Fruit fly (Drosophila melanogaster) whole organism, embryonic: ENCODE data around the gene CG33124.

Source experiments
- Asciz ChIP-seq: fragments of 200-800 bp; sonication (Bioruptor generic); optimal IDR thresholded peaks from 2 replicates; lab custom pipeline; 2017; ENCODE audit warnings: missing biosample characterization, mild to moderate bottlenecking, missing genetic modification characterization, missing genetic modification reagents
- Bdp1 ChIP-seq: fragments of 200-800 bp; sonication (Bioruptor generic); optimal IDR thresholded peaks from 3 replicates; lab custom pipeline; 2016; ENCODE audit warnings: missing biosample characterization, missing genetic modification characterization
- CG11085 ChIP-seq: fragments of 200-800 bp; sonication (Bioruptor generic); IDR thresholded peaks from 2 replicates; pipeline ENCODE4 v1.3.6; 2022; ENCODE audit warnings: missing biosample characterization, missing genetic modification characterization
- CG13624 ChIP-seq: fragments of 200-800 bp; sonication (Bioruptor generic); optimal IDR thresholded peaks from 2 replicates; lab custom pipeline; 2016; ENCODE audit warnings: missing biosample characterization, missing genetic modification characterization
- CG15011 ChIP-seq: fragments of 200-800 bp; sonication (Bioruptor generic); optimal IDR thresholded peaks from 3 replicates; lab custom pipeline; 2018; ENCODE audit warnings: missing biosample characterization, mild to moderate bottlenecking, missing genetic modification characterization
- CG15696 ChIP-seq: fragments of 200-800 bp; sonication (Bioruptor generic); optimal IDR thresholded peaks from 2 replicates; lab custom pipeline; 2019; ENCODE audit warnings: missing biosample characterization, mild to moderate bottlenecking, missing genetic modification characterization, moderate library complexity
- CG17912 ChIP-seq: fragments of 200-800 bp; sonication (Bioruptor generic); optimal IDR thresholded peaks from 2 replicates; lab custom pipeline; 2018; ENCODE audit warnings: missing biosample characterization, mild to moderate bottlenecking, missing genetic modification characterization
- CG2202 ChIP-seq: fragments of 200-800 bp; sonication (Bioruptor generic); optimal IDR thresholded peaks from 2 replicates; lab custom pipeline; 2018; ENCODE audit warnings: missing biosample characterization, mild to moderate bottlenecking, missing genetic modification characterization
- CG2678 ChIP-seq: fragments of 200-800 bp; sonication (Bioruptor generic); optimal IDR thresholded peaks from 3 replicates; lab custom pipeline; 2019; ENCODE audit warnings: missing biosample characterization, mild to moderate bottlenecking, missing genetic modification characterization, moderate library complexity
- CG31441 ChIP-seq: fragments of 200-800 bp; sonication (Bioruptor generic); IDR thresholded peaks from 2 replicates; pipeline ENCODE4 v1.3.6; 2022; ENCODE audit warnings: missing biosample characterization, missing genetic modification characterization
- CG3407 ChIP-seq: fragments of 200-800 bp; sonication (Bioruptor generic); optimal IDR thresholded peaks from 2 replicates; lab custom pipeline; 2018; ENCODE audit warnings: missing biosample characterization, mild to moderate bottlenecking, missing genetic modification characterization
- CG42726 ChIP-seq: fragments of 200-800 bp; sonication (Bioruptor generic); IDR thresholded peaks from 2 replicates; pipeline ENCODE4 v1.3.6; 2022; ENCODE audit warnings: missing biosample characterization, missing genetic modification characterization; ENCODE audit not compliant: partially characterized antibody
- CG4282 ChIP-seq: fragments of 200-800 bp; sonication (Bioruptor generic); optimal IDR thresholded peaks from 2 replicates; lab custom pipeline; 2016; ENCODE audit warnings: missing biosample characterization, missing genetic modification characterization
- CG4404 ChIP-seq: fragments of 200-800 bp; sonication (Bioruptor generic); IDR thresholded peaks from 2 replicates; pipeline ENCODE4 v1.3.6; 2022; ENCODE audit warnings: missing biosample characterization, missing genetic modification characterization
- CG6765 ChIP-seq: fragments of 200-800 bp; sonication (Bioruptor generic); optimal IDR thresholded peaks from 3 replicates; lab custom pipeline; 2017; ENCODE audit warnings: missing biosample characterization, mild to moderate bottlenecking, missing genetic modification characterization
- CG6791 ChIP-seq: fragments of 200-800 bp; sonication (Bioruptor generic); IDR thresholded peaks from 3 replicates; pipeline ENCODE4 v1.3.6; 2022; ENCODE audit warnings: missing biosample characterization, missing genetic modification characterization; ENCODE audit not compliant: partially characterized antibody
- CG6854 ChIP-seq: fragments of 200-800 bp; sonication (Bioruptor generic); optimal IDR thresholded peaks from 3 replicates; lab custom pipeline; 2017; ENCODE audit warnings: missing biosample characterization, mild to moderate bottlenecking, missing genetic modification characterization
- CG7556 ChIP-seq: fragments of 200-800 bp; sonication (Bioruptor generic); optimal IDR thresholded peaks from 2 replicates; lab custom pipeline; 2017; ENCODE audit warnings: missing biosample characterization, mild to moderate bottlenecking, missing genetic modification characterization
- CG7987 ChIP-seq: fragments of 200-800 bp; sonication (Bioruptor generic); optimal IDR thresholded peaks from 2 replicates; lab custom pipeline; 2018; ENCODE audit warnings: missing biosample characterization, mild to moderate bottlenecking, missing genetic modification characterization, moderate library complexity
- CG8944 ChIP-seq: fragments of 200-800 bp; sonication (Bioruptor generic); optimal IDR thresholded peaks from 3 replicates; lab custom pipeline; 2016; ENCODE audit warnings: missing biosample characterization, missing genetic modification characterization
- CG9727 ChIP-seq: fragments of 200-800 bp; sonication (Bioruptor generic); optimal IDR thresholded peaks from 3 replicates; lab custom pipeline; 2017; ENCODE audit warnings: missing biosample characterization, mild to moderate bottlenecking, missing genetic modification characterization
- CrebB ChIP-seq: fragments of 200-800 bp; sonication (Bioruptor generic); optimal IDR thresholded peaks from 3 replicates; lab custom pipeline; 2018; ENCODE audit warnings: missing biosample characterization, mild to moderate bottlenecking, missing genetic modification characterization
- D19A ChIP-seq: fragments of 200-800 bp; optimal IDR thresholded peaks from 3 replicates; lab custom pipeline; 2019; ENCODE audit warnings: missing biosample characterization, mild to moderate bottlenecking, missing genetic modification characterization, moderate library complexity
- Eip74EF ChIP-seq, 2 experiments: fragments of 200-800 bp in 1 of 2; fragments of >200 bp in 1 of 2; sonication (Bioruptor generic) in 1 of 2; optimal IDR thresholded peaks; 2 replicates each; lab custom pipeline; 2017 to 2019; ENCODE audit warnings: missing biosample characterization in 2 of 2, missing genetic modification characterization in 2 of 2, mild to moderate bottlenecking in 1 of 2, moderate library complexity in 1 of 2
- HLHmδ ChIP-seq: fragments of 200-800 bp; sonication (Bioruptor generic); optimal IDR thresholded peaks from 2 replicates; lab custom pipeline; 2018; ENCODE audit warnings: missing biosample characterization, mild to moderate bottlenecking, missing genetic modification characterization, moderate library complexity
- Hmr ChIP-seq: fragments of 200-800 bp; sonication (Bioruptor generic); optimal IDR thresholded peaks from 3 replicates; lab custom pipeline; 2017; ENCODE audit warnings: mild to moderate bottlenecking, missing biosample characterization, missing genetic modification reagents, missing genetic modification characterization
- Med ChIP-seq: fragments of 200-800 bp; sonication (Bioruptor generic); peaks from one replicate; lab custom pipeline; 2016; ENCODE audit warnings: missing biosample characterization, missing genetic modification characterization, mild to moderate bottlenecking, inconsistent platforms, moderate library complexity
- Opbp ChIP-seq: fragments of 200-800 bp; sonication (Bioruptor generic); IDR thresholded peaks from 3 replicates; pipeline ENCODE4 v1.3.6; 2022; ENCODE audit warnings: missing biosample characterization, missing genetic modification characterization; ENCODE audit not compliant: partially characterized antibody
- Sry-β ChIP-seq: fragments of 200-800 bp; sonication (Bioruptor generic); optimal IDR thresholded peaks from 2 replicates; lab custom pipeline; 2018; ENCODE audit warnings: missing biosample characterization, mild to moderate bottlenecking, missing genetic modification characterization, moderate library complexity
- Trl ChIP-seq, 3 experiments: fragments of >200 bp in 2 of 3; fragments of 200-800 bp in 1 of 3; sonication (Bioruptor generic) in 1 of 3; optimal IDR thresholded peaks; 2 replicates in 1 of 3; 3 replicates in 2 of 3; lab custom pipeline; 2016 to 2017; ENCODE audit warnings: missing biosample characterization in 1 of 3, missing genetic modification characterization in 1 of 3
- Vsx1 ChIP-seq: fragments of 200-800 bp; sonication (Bioruptor generic); optimal IDR thresholded peaks from 2 replicates; lab custom pipeline; 2017; ENCODE audit warnings: missing biosample characterization, mild to moderate bottlenecking, missing genetic modification characterization, missing genetic modification reagents
- aop ChIP-seq: fragments of 200-800 bp; sonication (Bioruptor generic); IDR thresholded peaks from 2 replicates; pipeline ENCODE4 v1.3.6; 2022; ENCODE audit warnings: missing biosample characterization, missing genetic modification characterization
- ems ChIP-seq: fragments of 200-800 bp; sonication (Bioruptor generic); optimal IDR thresholded peaks from 3 replicates; lab custom pipeline; 2016; ENCODE audit warnings: missing biosample characterization, missing genetic modification characterization
- eyg ChIP-seq: fragments of 200-800 bp; sonication (Bioruptor generic); optimal IDR thresholded peaks from 3 replicates; lab custom pipeline; 2016; ENCODE audit warnings: missing biosample characterization, missing genetic modification characterization
- grau ChIP-seq: fragments of 200-800 bp; optimal IDR thresholded peaks from 3 replicates; lab custom pipeline; 2019; ENCODE audit warnings: missing biosample characterization, mild to moderate bottlenecking, missing genetic modification characterization, moderate library complexity
- grn ChIP-seq: fragments of 200-800 bp; sonication (Bioruptor generic); optimal IDR thresholded peaks from 3 replicates; lab custom pipeline; 2017; ENCODE audit warnings: missing biosample characterization, missing genetic modification characterization
- mirr ChIP-seq: fragments of 200-800 bp; sonication (Bioruptor generic); optimal IDR thresholded peaks from 3 replicates; lab custom pipeline; 2018; ENCODE audit warnings: missing biosample characterization, mild to moderate bottlenecking, missing genetic modification characterization
- pan ChIP-seq, 4 experiments: fragments of >200 bp in 3 of 4; fragments of 200-800 bp in 1 of 4; sonication (Bioruptor generic) in 1 of 4; optimal IDR thresholded peaks in 3 of 4; IDR thresholded peaks in 1 of 4; 2 replicates each; pipeline versions ENCODE4 v1.3.6 to Lab custom; 2017 to 2022; ENCODE audit warnings: missing biosample characterization in 2 of 4, missing genetic modification characterization in 2 of 4, mixed read lengths in 1 of 4
- pb ChIP-seq: fragments of 200-800 bp; sonication (Bioruptor generic); optimal IDR thresholded peaks from 3 replicates; lab custom pipeline; 2016; ENCODE audit warnings: missing biosample characterization, missing genetic modification characterization
- pros ChIP-seq: fragments of 200-800 bp; sonication (Bioruptor generic); optimal IDR thresholded peaks from 3 replicates; lab custom pipeline; 2019; ENCODE audit warnings: missing biosample characterization, mild to moderate bottlenecking, missing genetic modification characterization, moderate library complexity
- psq ChIP-seq: fragments of 200-800 bp; sonication (Bioruptor generic); optimal IDR thresholded peaks from 2 replicates; lab custom pipeline; 2017; ENCODE audit warnings: missing biosample characterization, missing genetic modification characterization
- pzg ChIP-seq: fragments of 200-800 bp; sonication (Bioruptor generic); optimal IDR thresholded peaks from 3 replicates; lab custom pipeline; 2018; ENCODE audit warnings: missing biosample characterization, mild to moderate bottlenecking, missing genetic modification characterization, moderate library complexity
- ranshi ChIP-seq: fragments of 200-800 bp; sonication (Bioruptor generic); IDR thresholded peaks from 2 replicates; pipeline ENCODE4 v1.3.6; 2022; ENCODE audit warnings: missing biosample characterization, missing genetic modification characterization
- rib ChIP-seq: fragments of 200-800 bp; sonication (Bioruptor generic); IDR thresholded peaks from 2 replicates; pipeline ENCODE4 v1.3.6; 2022; ENCODE audit warnings: missing biosample characterization, missing genetic modification characterization
- so ChIP-seq: fragments of 200-800 bp; sonication (Bioruptor generic); IDR thresholded peaks from 3 replicates; pipeline ENCODE4 v1.3.6; 2022; ENCODE audit warnings: missing biosample characterization, missing genetic modification characterization
- zen ChIP-seq: fragments of 200-800 bp; sonication (Bioruptor generic); optimal IDR thresholded peaks from 3 replicates; lab custom pipeline; 2018; ENCODE audit warnings: missing biosample characterization, mild to moderate bottlenecking, missing genetic modification characterization, moderate library complexity

The CG33124 gene

dm6 chr2L:2177969-2178809 lies 30.7 kb downstream of the CG33124 start, which contains the start of gene aop (continued):
- TF ChIP-seq Vsx1 (GFP tag; lab: Kevin White, UChicago): peak; percentile 44
- TF ChIP-seq CrebB (tag; lab: Kevin White, UChicago): peak; percentile 38
- TF ChIP-seq CG2202 (tag; lab: Kevin White, UChicago): peak; percentile 10
- peak; percentile 34 for TF ChIP-seq Bdp1
- TF ChIP-seq ems (GFP tag; lab: Kevin White, UChicago): peak; percentile 7
- TF ChIP-seq CG6765: peak; percentile 30
- no peak for TF ChIP-seq pan (optimal IDR thresholded peaks at IDR 0.05; lab: Kevin White, UChicago)
- peak in 1 of 2 experiments; percentile 54 for TF ChIP-seq pan (GFP tag; optimal IDR thresholded peaks at IDR 0.05 in 1 of 2, IDR thresholded peaks at IDR 0.05 in 1 of 2)
- TF ChIP-seq CG15696 (tag; lab: Kevin White, UChicago): peak; percentile 18
- TF ChIP-seq CG15011 (GFP tag; lab: Kevin White, UChicago): peak; percentile 7
- peak; percentile 90 for TF ChIP-seq Med (GFP tag; lab: Kevin White, UChicago)
- TF ChIP-seq CG3407 (GFP tag; lab: Kevin White, UChicago): peak; percentile 5
- TF ChIP-seq pros: peak; percentile 72
- TF ChIP-seq Opbp (GFP tag; lab: Robert Waterston, UW): peak; percentile 47; the same call in 1 of the 3 replicates
- TF ChIP-seq rib: peak; percentile 16; the same call in 1 of the 2 replicates
- TF ChIP-seq CG42726: peak; percentile 61; the same call in 1 of the 2 replicates
- TF ChIP-seq CG8944: peak; percentile 10
- peak; percentile 15 for TF ChIP-seq CG13624 (GFP tag; lab: Kevin White, UChicago)
- TF ChIP-seq zen (tag; lab: Kevin White, UChicago): peak; percentile 68
- TF ChIP-seq Asciz (GFP tag; lab: Kevin White, UChicago): peak; percentile 28
- TF ChIP-seq Sry-β: no peak
- TF ChIP-seq CG17912 (GFP tag; lab: Kevin White, UChicago): peak; percentile 57
- TF ChIP-seq pzg (GFP tag; lab: Kevin White, UChicago): no peak
- peak; percentile 27 for TF ChIP-seq CG9727 (GFP tag; lab: Kevin White, UChicago)
- TF ChIP-seq CG7987 (GFP tag; lab: Kevin White, UChicago): peak; percentile 34
- TF ChIP-seq aop (GFP tag; lab: Robert Waterston, UW): peak; percentile 91
- TF ChIP-seq Eip74EF (GFP tag; optimal IDR thresholded peaks at IDR 0.05; lab: Kevin White, UChicago): peak in 1 of 2 experiments; percentile 49
- no peak for TF ChIP-seq grau (tag; lab: Kevin White, UChicago)
- no peak for TF ChIP-seq CG6791
- TF ChIP-seq ranshi (GFP tag; lab: Robert Waterston, UW): no peak; the same call in 1 of the 2 replicates
- TF ChIP-seq CG4282 (GFP tag; lab: Kevin White, UChicago): no peak
- peak; percentile 5 for TF ChIP-seq Hmr (GFP tag; lab: Kevin White, UChicago)
- peak; percentile 49; the same call in 2 of the 3 replicates for TF ChIP-seq so (GFP tag; lab: Robert Waterston, UW)
- TF ChIP-seq eyg: peak; percentile 31
- TF ChIP-seq CG11085 (GFP tag; lab: Robert Waterston, UW): no peak
- peak; percentile 59 for TF ChIP-seq mirr
- TF ChIP-seq CG4404 (GFP tag; lab: Robert Waterston, UW): no peak
- TF ChIP-seq pb (GFP tag; lab: Kevin White, UChicago): peak; percentile 16
- peak; percentile 26 for TF ChIP-seq D19A
- no peak for TF ChIP-seq grn (GFP tag; lab: Kevin White, UChicago)
- peak; percentile 48 for TF ChIP-seq CG6854 (GFP tag; lab: Kevin White, UChicago)
- TF ChIP-seq psq (GFP tag; lab: Kevin White, UChicago): peak; percentile 71
- TF ChIP-seq CG7556 (GFP tag; lab: Kevin White, UChicago): peak; percentile 13
- peak; percentile 19 for TF ChIP-seq CG2678 (tag; lab: Kevin White, UChicago)
- TF ChIP-seq HLHmδ (GFP tag; lab: Kevin White, UChicago): peak; percentile 61
- TF ChIP-seq CG31441 (GFP tag; lab: Robert Waterston, UW): peak; percentile 33; the same call in 1 of the 2 replicates
- no peak for TF ChIP-seq Trl (optimal IDR thresholded peaks at IDR 0.05; lab: Kevin White, UChicago)
- peak; percentile 72 for TF ChIP-seq Trl (GFP tag; optimal IDR thresholded peaks at IDR 0.05; lab: Kevin White, UChicago)
